Worm (Caenorhabditis elegans): Measurements from ENCODE around the gene daf-36.

DNA sequence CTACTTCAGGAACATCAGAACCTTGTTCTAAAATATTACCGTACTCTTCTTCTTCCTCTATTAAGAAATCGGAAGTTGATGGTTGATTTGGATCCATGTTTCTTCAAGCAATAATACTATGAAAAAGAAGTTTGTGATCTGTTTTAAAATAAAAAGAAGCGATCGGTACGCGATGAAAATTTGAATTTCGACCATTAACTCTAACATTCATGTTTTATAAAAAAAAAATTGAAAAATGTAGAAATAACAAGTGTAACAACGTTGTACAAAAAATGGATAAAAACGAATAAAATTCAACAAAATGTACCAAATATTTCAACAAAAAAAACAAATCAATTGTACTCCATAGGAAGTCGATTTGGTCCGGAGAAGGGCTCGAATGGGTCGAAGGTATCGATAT lies 15.3 kb downstream of the daf-36 start, which contains the start of gene tftc-3:
- TF ChIP-seq unc-86 (tag; optimal IDR thresholded peaks at IDR 0.05), result no peak
- no peak for TF ChIP-seq lsy-2 (tag; optimal IDR thresholded peaks at IDR 0.05)
- TF ChIP-seq elt-2 (tag; optimal IDR thresholded peaks at IDR 0.05), result no peak
- no peak for TF ChIP-seq ztf-4 (tag; optimal IDR thresholded peaks at IDR 0.05)

All from whole organism, L1 larva.